Worm (Caenorhabditis elegans) whole organism, L3 larva: ENCODE measurements around the gene F53F1.4.

Source experiments
- R02D3.7 ChIP-seq: fragments of 150-350 bp; optimal IDR thresholded peaks from 2 replicates; lab custom pipeline; 2014; ENCODE audit warnings: missing biosample characterization, missing genetic modification characterization
- aly-2 ChIP-seq: fragments of 150-350 bp; optimal IDR thresholded peaks from 2 replicates; lab custom pipeline; 2014; ENCODE audit warnings: missing biosample characterization, missing genetic modification characterization
- ama-1 ChIP-seq: fragments of 150-350 bp; optimal IDR thresholded peaks from 2 replicates; lab custom pipeline; 2018
- ceh-16 ChIP-seq: sonication (generic microtip); optimal IDR thresholded peaks from 2 replicates; lab custom pipeline; 2017; ENCODE audit warnings: missing biosample characterization, missing genetic modification characterization
- ceh-82 ChIP-seq: fragments of 150-350 bp; optimal IDR thresholded peaks from 2 replicates; lab custom pipeline; 2014; ENCODE audit warnings: missing biosample characterization, missing genetic modification characterization
- ceh-9 ChIP-seq: sonication (generic microtip); optimal IDR thresholded peaks from 2 replicates; lab custom pipeline; 2018; ENCODE audit warnings: missing biosample characterization, missing genetic modification characterization
- egl-27 ChIP-seq: sonication (generic microtip); optimal IDR thresholded peaks from 4 replicates; lab custom pipeline; 2017; ENCODE audit warnings: missing biosample characterization, missing genetic modification reagents, missing genetic modification characterization
- egl-5 ChIP-seq: fragments of 150-350 bp; optimal IDR thresholded peaks from 2 replicates; lab custom pipeline; 2017; ENCODE audit warnings: missing biosample characterization, missing genetic modification reagents, missing genetic modification characterization, inconsistent platforms
- elt-1 ChIP-seq: fragments of 150-350 bp; optimal IDR thresholded peaks from 2 replicates; lab custom pipeline; 2014; ENCODE audit warnings: missing biosample characterization, missing genetic modification characterization
- elt-2 ChIP-seq: sonication (generic microtip); optimal IDR thresholded peaks from 2 replicates; lab custom pipeline; 2016; ENCODE audit warnings: missing genetic modification reagents, mild to moderate bottlenecking, missing genetic modification characterization, missing compliant biosample characterization
- elt-3 ChIP-seq, 3 experiments: fragments of 150-350 bp in 1 of 3; sonication (generic microtip) in 2 of 3; optimal IDR thresholded peaks; 2 replicates in 2 of 3; 4 replicates in 1 of 3; lab custom pipeline; 2014 to 2017; ENCODE audit warnings: missing biosample characterization in 3 of 3, missing genetic modification characterization in 3 of 3
- fkh-10 ChIP-seq: sonication (generic microtip); optimal IDR thresholded peaks from 2 replicates; lab custom pipeline; 2017; ENCODE audit warnings: missing biosample characterization, missing genetic modification reagents, missing genetic modification characterization
- fkh-2 ChIP-seq: fragments of 150-350 bp; optimal IDR thresholded peaks from 2 replicates; lab custom pipeline; 2014; ENCODE audit warnings: missing biosample characterization, missing genetic modification reagents, missing genetic modification characterization
- fos-1 ChIP-seq: fragments of 150-350 bp; optimal IDR thresholded peaks from 2 replicates; lab custom pipeline; 2014; ENCODE audit warnings: missing biosample characterization, missing genetic modification characterization
- hmg-11 ChIP-seq: sonication (generic microtip); optimal IDR thresholded peaks from 2 replicates; lab custom pipeline; 2016; ENCODE audit warnings: missing genetic modification characterization, missing compliant biosample characterization
- jun-1 ChIP-seq: fragments of 150-350 bp; optimal IDR thresholded peaks from 2 replicates; lab custom pipeline; 2014; ENCODE audit warnings: missing biosample characterization, missing genetic modification reagents, missing genetic modification characterization
- lsy-12 ChIP-seq: sonication (generic microtip); optimal IDR thresholded peaks from 2 replicates; lab custom pipeline; 2016; ENCODE audit warnings: mild to moderate bottlenecking, missing genetic modification characterization, missing compliant biosample characterization
- mdl-1 ChIP-seq: fragments of 150-350 bp; optimal IDR thresholded peaks from 2 replicates; lab custom pipeline; 2014; ENCODE audit warnings: missing biosample characterization, missing genetic modification characterization
- mml-1 ChIP-seq: fragments of 150-350 bp; sonication (generic microtip); optimal IDR thresholded peaks from 3 replicates; lab custom pipeline; 2014; ENCODE audit warnings: missing biosample characterization, missing genetic modification characterization
- nfya-1 ChIP-seq: sonication (generic microtip); optimal IDR thresholded peaks from 2 replicates; lab custom pipeline; 2017; ENCODE audit warnings: missing genetic modification characterization, mild to moderate bottlenecking, missing compliant biosample characterization, antibody characterized with exemption, moderate library complexity; ENCODE audit not compliant: insufficient read depth
- nhr-12 ChIP-seq: fragments of 150-350 bp; optimal IDR thresholded peaks from 2 replicates; lab custom pipeline; 2014; ENCODE audit warnings: missing biosample characterization, missing genetic modification characterization
- nhr-23 ChIP-seq: fragments of 150-350 bp; optimal IDR thresholded peaks from 2 replicates; lab custom pipeline; 2014; ENCODE audit warnings: missing biosample characterization, missing genetic modification reagents, missing genetic modification characterization
- nhr-237 ChIP-seq: fragments of 150-350 bp; optimal IDR thresholded peaks from 2 replicates; lab custom pipeline; 2014; ENCODE audit warnings: missing biosample characterization, missing genetic modification characterization
- nhr-25 ChIP-seq: sonication (generic microtip); optimal IDR thresholded peaks from 2 replicates; lab custom pipeline; 2017; ENCODE audit warnings: missing biosample characterization, missing genetic modification characterization
- nhr-28 ChIP-seq: fragments of 150-350 bp; optimal IDR thresholded peaks from 2 replicates; lab custom pipeline; 2014; ENCODE audit warnings: missing biosample characterization, missing genetic modification characterization
- nhr-43 ChIP-seq: sonication (generic microtip); optimal IDR thresholded peaks from 2 replicates; lab custom pipeline; 2016; ENCODE audit warnings: mild to moderate bottlenecking, missing genetic modification characterization, missing compliant biosample characterization; ENCODE audit not compliant: poor library complexity, severe bottlenecking
- nhr-67 ChIP-seq: fragments of 150-350 bp; optimal IDR thresholded peaks from 2 replicates; lab custom pipeline; 2014; ENCODE audit warnings: missing biosample characterization, missing genetic modification characterization
- nhr-77 ChIP-seq: fragments of 150-350 bp; optimal IDR thresholded peaks from 2 replicates; lab custom pipeline; 2014; ENCODE audit warnings: missing biosample characterization, missing genetic modification characterization
- pha-4 ChIP-seq: fragments of 150-350 bp; optimal IDR thresholded peaks from 2 replicates; lab custom pipeline; 2014; ENCODE audit warnings: missing biosample characterization, missing genetic modification reagents, missing genetic modification characterization
- pqm-1 ChIP-seq: fragments of 150-350 bp; optimal IDR thresholded peaks from 2 replicates; lab custom pipeline; 2017; ENCODE audit warnings: missing biosample characterization, missing genetic modification characterization, inconsistent platforms
- sea-2 ChIP-seq: fragments of 150-350 bp; sonication (generic microtip); optimal IDR thresholded peaks from 4 replicates; lab custom pipeline; 2014; ENCODE audit warnings: missing biosample characterization, missing genetic modification reagents, missing genetic modification characterization
- skn-1 ChIP-seq: fragments of 150-350 bp; optimal IDR thresholded peaks from 2 replicates; lab custom pipeline; 2014; ENCODE audit warnings: missing biosample characterization, missing genetic modification characterization
- snpc-4 ChIP-seq: fragments of 150-350 bp; optimal IDR thresholded peaks from 2 replicates; lab custom pipeline; 2014; ENCODE audit warnings: missing biosample characterization, missing genetic modification characterization
- unc-39 ChIP-seq: sonication (generic microtip); optimal IDR thresholded peaks from 4 replicates; lab custom pipeline; 2017; ENCODE audit warnings: missing biosample characterization, missing genetic modification characterization
- unc-62 ChIP-seq: fragments of 150-350 bp; sonication (generic microtip); optimal IDR thresholded peaks from 4 replicates; lab custom pipeline; 2014; ENCODE audit warnings: missing biosample characterization, missing genetic modification reagents, missing genetic modification characterization
- zag-1 ChIP-seq: fragments of 150-350 bp; optimal IDR thresholded peaks from 2 replicates; lab custom pipeline; 2014; ENCODE audit warnings: missing biosample characterization, missing genetic modification characterization
- ztf-4 ChIP-seq: fragments of 150-350 bp; optimal IDR thresholded peaks from 2 replicates; lab custom pipeline; 2014; ENCODE audit warnings: missing biosample characterization, missing genetic modification characterization

F53F1.4 gene

DNA sequence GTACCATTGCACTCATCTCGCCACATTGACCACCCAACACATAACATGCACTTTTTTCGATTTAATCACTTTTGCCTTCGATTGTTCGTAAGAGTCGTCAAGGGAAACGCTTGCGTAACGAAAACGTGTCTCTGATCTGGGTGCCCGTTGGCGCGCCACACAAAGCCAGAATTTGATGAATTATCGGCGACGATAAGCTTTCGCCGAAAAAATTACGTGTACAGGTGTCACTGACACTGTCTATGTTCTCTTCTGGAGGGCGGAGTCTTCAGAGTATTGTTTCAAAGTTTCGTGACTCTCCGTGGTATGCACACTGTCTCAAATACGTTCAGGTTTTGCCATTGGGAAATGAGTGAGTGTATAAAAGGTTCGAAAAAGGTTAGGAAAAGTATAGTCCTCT lies at the start of gene F53F1.4:
Gene F53F1.4 (plus strand): TSS at position 390 of the 400 bp plus-strand sequence.
- TF ChIP-seq skn-1 (tag; lab: Kevin White, UChicago) (no peak), nhr-25 (peak; percentile 69)

DNA sequence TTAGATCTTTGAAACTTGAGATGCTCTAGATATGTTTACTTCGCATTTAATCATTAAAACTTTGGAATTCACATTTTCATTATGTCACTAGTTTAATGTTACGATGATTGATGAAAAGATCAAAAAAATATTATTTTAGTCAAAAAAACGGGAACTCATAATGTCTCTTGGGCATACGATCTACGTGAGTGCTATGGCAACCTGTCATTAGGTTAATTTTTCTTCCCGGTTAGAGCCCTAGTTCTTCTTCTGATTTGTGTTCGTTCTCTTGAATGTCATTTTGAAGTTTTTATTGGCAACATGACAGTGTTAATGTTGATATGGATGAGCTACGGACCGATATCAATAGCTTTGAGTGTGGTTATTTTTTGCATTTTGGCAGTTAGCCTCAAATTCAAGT lies 47.5 kb upstream of the F53F1.4 start, which contains the start of gene srg-46:
Gene srg-46 (plus strand): TSS at position 301 of the 400 bp plus-strand sequence.
- TF ChIP-seq unc-62 (GFP tag; lab: Kevin White, UChicago), result no peak
- no peak for TF ChIP-seq mdl-1
- no peak for TF ChIP-seq ceh-9 (tag; lab: Kevin White, UChicago)
- no peak for TF ChIP-seq ztf-4 (tag; lab: Kevin White, UChicago)
- no peak for TF ChIP-seq ceh-16 (tag; lab: Kevin White, UChicago)
- no peak for TF ChIP-seq unc-39 (tag; lab: Kevin White, UChicago)
- no peak for TF ChIP-seq elt-2 (tag; lab: Kevin White, UChicago)
- TF ChIP-seq nfya-1 (tag; lab: Kevin White, UChicago), result no peak
- TF ChIP-seq nhr-43 (tag; lab: Kevin White, UChicago), result no peak
- TF ChIP-seq R02D3.7 (tag; lab: Kevin White, UChicago), result no peak
- TF ChIP-seq fos-1 (tag; lab: Kevin White, UChicago), result no peak
- TF ChIP-seq sea-2, result no peak
- TF ChIP-seq fkh-2 (tag; lab: Kevin White, UChicago), result no peak
- no peak for TF ChIP-seq pha-4 (tag; lab: Kevin White, UChicago)
- TF ChIP-seq egl-5 (tag; lab: Kevin White, UChicago), result no peak
- no peak for TF ChIP-seq ceh-82 (tag; lab: Kevin White, UChicago)
- no peak for TF ChIP-seq nhr-12 (tag; lab: Kevin White, UChicago)
- TF ChIP-seq elt-3 (tag; optimal IDR thresholded peaks at IDR 0.05; lab: Kevin White, UChicago), result no peak
- TF ChIP-seq elt-1 (tag; lab: Kevin White, UChicago), result no peak
- TF ChIP-seq mml-1 (tag; lab: Kevin White, UChicago), result no peak

ce11 chrV:13364227-13364626 lies 46.6 kb upstream of the F53F1.4 start:
- TF ChIP-seq egl-5 (tag; lab: Kevin White, UChicago) (no peak), R02D3.7 (tag; lab: Kevin White, UChicago) (no peak), snpc-4 (tag; lab: Kevin White, UChicago) (no peak), aly-2 (tag; lab: Kevin White, UChicago) (no peak), nhr-237 (no peak)
- TF ChIP-seq, all 47 proteins: peak for 0

ce11 chrV:13366488-13366887 lies 44.4 kb upstream of the F53F1.4 start:
- no peak for TF ChIP-seq ceh-16 (tag; lab: Kevin White, UChicago)
- peak; percentile 56 for TF ChIP-seq fkh-10 (GFP tag; lab: Kevin White, UChicago)
- no peak for TF ChIP-seq unc-39 (tag; lab: Kevin White, UChicago)

ce11 chrV:13367024-13367423 lies 43.9 kb upstream of the F53F1.4 start, which contains the start of gene srx-125:
TSS of gene srx-125 (plus strand) at chrV:13367324.
- TF ChIP-seq mdl-1, result no peak
- no peak for TF ChIP-seq nhr-28 (tag; lab: Kevin White, UChicago)
- TF ChIP-seq ceh-16 (tag; lab: Kevin White, UChicago), result no peak
- no peak for TF ChIP-seq ztf-4 (tag; lab: Kevin White, UChicago)

- TF ChIP-seq nhr-43 (tag; lab: Kevin White, UChicago) (peak; percentile 28), aly-2 (tag; lab: Kevin White, UChicago) (no peak), elt-3 (tag; optimal IDR thresholded peaks at IDR 0.05; lab: Kevin White, UChicago) (no peak), R02D3.7 (tag; lab: Kevin White, UChicago) (no peak), pqm-1 (peak; percentile 79), jun-1 (tag; lab: Kevin White, UChicago) (peak; percentile 73), elt-2 (tag; lab: Kevin White, UChicago) (peak; percentile 83)
These were observed 41.2 kb upstream of the F53F1.4 start for ce11 chrV:13369663-13370062.

DNA sequence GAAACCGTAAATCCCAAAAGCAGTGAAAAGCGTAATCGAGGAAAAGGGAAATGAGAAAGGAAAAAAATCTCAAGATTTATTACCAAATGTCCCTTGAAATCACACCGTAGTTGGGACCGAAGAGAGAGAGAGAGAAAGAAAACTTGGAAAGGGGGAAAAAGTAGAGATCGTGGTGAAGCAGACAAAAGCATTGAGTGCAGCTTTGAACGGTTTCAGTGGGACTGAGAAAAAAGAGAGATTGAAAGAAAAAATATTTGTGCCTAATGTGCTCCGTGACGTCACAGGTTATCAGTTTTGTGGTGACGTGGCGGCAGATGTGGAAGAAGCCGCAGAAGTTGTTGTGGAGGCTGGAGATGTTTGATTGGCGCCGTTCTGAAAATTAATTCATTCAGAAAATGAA lies 40.6 kb upstream of the F53F1.4 start:
- TF ChIP-seq mdl-1 (no peak), fkh-10 (GFP tag; lab: Kevin White, UChicago) (no peak), nhr-67 (tag; lab: Kevin White, UChicago) (no peak), lsy-12 (tag; lab: Kevin White, UChicago) (no peak), elt-1 (tag; lab: Kevin White, UChicago) (no peak), egl-5 (tag; lab: Kevin White, UChicago) (no peak), unc-39 (tag; lab: Kevin White, UChicago) (no peak), egl-27 (tag; lab: Kevin White, UChicago) (no peak), hmg-11 (tag; lab: Kevin White, UChicago) (no peak), pqm-1 (no peak), elt-2 (tag; lab: Kevin White, UChicago) (no peak), nhr-23 (tag; lab: Kevin White, UChicago) (no peak), ama-1 (lab: Kevin White, UChicago) (no peak), mml-1 (tag; lab: Kevin White, UChicago) (no peak), zag-1 (no peak), sea-2 (no peak), nhr-77 (tag; lab: Kevin White, UChicago) (no peak), nhr-12 (tag; lab: Kevin White, UChicago) (no peak), ceh-16 (tag; lab: Kevin White, UChicago) (no peak), pha-4 (tag; lab: Kevin White, UChicago) (no peak)
- TF ChIP-seq, all 47 proteins: peak for 0
